Worm (Caenorhabditis elegans) whole organism, L2 larva: Measurements from ENCODE around the gene F49F1.10.

ENCODE experiments used
- ZK546.5 ChIP-seq: sonication (generic microtip); optimal IDR thresholded peaks from 2 replicates; lab custom pipeline; 2017; ENCODE audit warnings: missing biosample characterization, missing genetic modification characterization
- blmp-1 ChIP-seq: sonication (generic microtip); optimal IDR thresholded peaks from 2 replicates; lab custom pipeline; 2017; ENCODE audit warnings: missing genetic modification characterization, mild to moderate bottlenecking, missing compliant biosample characterization, antibody characterized with exemption, moderate library complexity; ENCODE audit not compliant: insufficient read depth
- lin-39 ChIP-seq: fragments of 150-350 bp; optimal IDR thresholded peaks from 2 replicates; lab custom pipeline; 2014; ENCODE audit warnings: missing biosample characterization, missing genetic modification reagents, missing genetic modification characterization
- lsy-2 ChIP-seq, 2 experiments: fragments of 150-350 bp in 1 of 2; sonication (generic microtip) in 1 of 2; optimal IDR thresholded peaks; 2 replicates each; lab custom pipeline; 2014 to 2017; ENCODE audit warnings: missing biosample characterization in 2 of 2, missing genetic modification characterization in 2 of 2
- nhr-11 ChIP-seq: fragments of 150-350 bp; optimal IDR thresholded peaks from 2 replicates; lab custom pipeline; 2014; ENCODE audit warnings: missing biosample characterization, missing genetic modification characterization
- nhr-12 ChIP-seq: fragments of 150-350 bp; optimal IDR thresholded peaks from 2 replicates; lab custom pipeline; 2014; ENCODE audit warnings: missing biosample characterization, missing genetic modification characterization
- nhr-237 ChIP-seq: fragments of 150-350 bp; optimal IDR thresholded peaks from 2 replicates; lab custom pipeline; 2014; ENCODE audit warnings: missing biosample characterization, missing genetic modification characterization
- nhr-77 ChIP-seq: fragments of 150-350 bp; optimal IDR thresholded peaks from 2 replicates; lab custom pipeline; 2014; ENCODE audit warnings: missing biosample characterization, missing genetic modification characterization
- skn-1 ChIP-seq: sonication (generic microtip); optimal IDR thresholded peaks from 2 replicates; lab custom pipeline; 2017; ENCODE audit warnings: missing biosample characterization, missing genetic modification characterization
- snpc-4 ChIP-seq: fragments of 150-350 bp; optimal IDR thresholded peaks from 2 replicates; lab custom pipeline; 2014; ENCODE audit warnings: missing biosample characterization, missing genetic modification characterization
- unc-55 ChIP-seq: fragments of 150-350 bp; sonication (generic microtip); optimal IDR thresholded peaks from 3 replicates; lab custom pipeline; 2014; ENCODE audit warnings: missing biosample characterization, missing genetic modification reagents, missing genetic modification characterization
- unc-62 ChIP-seq: fragments of 150-350 bp; optimal IDR thresholded peaks from 2 replicates; lab custom pipeline; 2014; ENCODE audit warnings: missing biosample characterization, missing genetic modification reagents, missing genetic modification characterization
- ztf-11 ChIP-seq: sonication (generic microtip); optimal IDR thresholded peaks from 2 replicates; lab custom pipeline; 2017; ENCODE audit warnings: missing biosample characterization, missing genetic modification characterization

DNA sequence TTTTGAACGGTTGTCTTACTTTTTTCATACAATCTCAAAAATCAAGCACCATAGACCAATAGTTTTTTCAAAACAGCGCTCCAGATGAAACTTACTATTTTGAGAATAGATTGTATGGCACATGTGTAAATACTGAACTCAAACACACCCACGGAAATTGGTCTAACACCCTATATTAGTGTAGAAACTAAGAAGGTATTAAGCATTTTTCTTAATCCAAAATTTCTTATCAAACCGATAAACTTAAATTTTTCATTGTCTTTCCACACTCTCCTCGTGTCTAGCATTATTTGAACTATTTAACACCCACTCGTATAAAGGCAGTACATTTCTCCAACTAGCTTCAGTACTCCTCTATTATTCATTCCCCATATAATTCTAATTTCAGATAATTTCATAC lies 11.2 kb upstream of the F49F1.10 start:
- TF ChIP-seq snpc-4 (tag; lab: Kevin White, UChicago) (no peak), unc-55 (GFP tag; lab: Kevin White, UChicago) (no peak), blmp-1 (tag; lab: Kevin White, UChicago) (no peak), nhr-12 (tag; lab: Kevin White, UChicago) (no peak), unc-62 (GFP tag; lab: Kevin White, UChicago) (no peak), nhr-77 (no peak), skn-1 (tag; lab: Kevin White, UChicago) (no peak), ztf-11 (tag; lab: Kevin White, UChicago) (no peak), nhr-237 (tag; lab: Kevin White, UChicago) (no peak), lin-39 (tag; lab: Kevin White, UChicago) (no peak), ZK546.5 (tag; lab: Kevin White, UChicago) (no peak), nhr-11 (tag; lab: Kevin White, UChicago) (no peak), lsy-2 (tag; optimal IDR thresholded peaks at IDR 0.05; lab: Kevin White, UChicago) (no peak)
